Fruit fly (Drosophila melanogaster) whole organism, embryonic: Measurements from ENCODE around the gene CG1896.

Experiments used
- Atf-2 ChIP-seq: fragments of 200-800 bp; sonication (Bioruptor generic); optimal IDR thresholded peaks from 2 replicates; lab custom pipeline; 2016; ENCODE audit warnings: missing biosample characterization, missing genetic modification characterization
- Bdp1 ChIP-seq: fragments of 200-800 bp; sonication (Bioruptor generic); optimal IDR thresholded peaks from 3 replicates; lab custom pipeline; 2016; ENCODE audit warnings: missing biosample characterization, missing genetic modification characterization
- BtbVII ChIP-seq: fragments of 200-800 bp; sonication (Bioruptor generic); optimal IDR thresholded peaks from 3 replicates; lab custom pipeline; 2017; ENCODE audit warnings: missing biosample characterization, mild to moderate bottlenecking, missing genetic modification characterization
- CG10654 ChIP-seq: fragments of 200-800 bp; sonication (Bioruptor generic); optimal IDR thresholded peaks from 2 replicates; lab custom pipeline; 2016; ENCODE audit warnings: missing biosample characterization, missing genetic modification characterization
- CG11247 ChIP-seq: fragments of 200-800 bp; sonication (Bioruptor generic); IDR thresholded peaks from 2 replicates; pipeline ENCODE4 v1.3.6; 2022; ENCODE audit warnings: missing biosample characterization, missing genetic modification characterization
- CG12071 ChIP-seq: fragments of 200-800 bp; sonication (Bioruptor generic); optimal IDR thresholded peaks from 3 replicates; lab custom pipeline; 2018; ENCODE audit warnings: missing biosample characterization, mild to moderate bottlenecking, missing genetic modification characterization
- CG14667 ChIP-seq: fragments of 200-800 bp; sonication (Bioruptor generic); IDR thresholded peaks from 2 replicates; pipeline ENCODE4 v1.3.6; 2022; ENCODE audit warnings: missing biosample characterization, missing genetic modification characterization
- CG15601 ChIP-seq: fragments of 200-800 bp; sonication (Bioruptor generic); optimal IDR thresholded peaks from 3 replicates; lab custom pipeline; 2019; ENCODE audit warnings: missing biosample characterization, mild to moderate bottlenecking, missing genetic modification characterization, moderate library complexity
- CG15696 ChIP-seq: fragments of 200-800 bp; sonication (Bioruptor generic); optimal IDR thresholded peaks from 2 replicates; lab custom pipeline; 2019; ENCODE audit warnings: missing biosample characterization, mild to moderate bottlenecking, missing genetic modification characterization, moderate library complexity
- CG17568 ChIP-seq: fragments of 200-800 bp; sonication (Bioruptor generic); optimal IDR thresholded peaks from 2 replicates; lab custom pipeline; 2018; ENCODE audit warnings: missing biosample characterization, mild to moderate bottlenecking, missing genetic modification characterization, moderate library complexity
- CG17802 ChIP-seq: fragments of 200-800 bp; sonication (Bioruptor generic); optimal IDR thresholded peaks from 2 replicates; lab custom pipeline; 2018; ENCODE audit warnings: missing biosample characterization, mild to moderate bottlenecking, missing genetic modification characterization, moderate library complexity
- CG17829 ChIP-seq: fragments of 200-800 bp; optimal IDR thresholded peaks from 2 replicates; lab custom pipeline; 2019; ENCODE audit warnings: missing biosample characterization, mild to moderate bottlenecking, missing genetic modification characterization, moderate library complexity
- CG18011 ChIP-seq: fragments of 200-800 bp; sonication (Bioruptor generic); optimal IDR thresholded peaks from 2 replicates; lab custom pipeline; 2017; ENCODE audit warnings: missing biosample characterization, missing genetic modification characterization, mild to moderate bottlenecking, moderate library complexity, missing genotype
- CG18476 ChIP-seq: fragments of 200-800 bp; sonication (Bioruptor generic); optimal IDR thresholded peaks from 2 replicates; lab custom pipeline; 2016; ENCODE audit warnings: missing biosample characterization, mild to moderate bottlenecking, missing genetic modification characterization
- CG2712 ChIP-seq: fragments of 200-800 bp; optimal IDR thresholded peaks from 3 replicates; lab custom pipeline; 2019; ENCODE audit warnings: missing biosample characterization, mild to moderate bottlenecking, missing genetic modification characterization, moderate library complexity
- CG30020 ChIP-seq: fragments of 200-800 bp; optimal IDR thresholded peaks from 2 replicates; lab custom pipeline; 2019; ENCODE audit warnings: missing biosample characterization, mild to moderate bottlenecking, missing genetic modification characterization, moderate library complexity
- CG4328 ChIP-seq: fragments of 200-800 bp; sonication (Bioruptor generic); optimal IDR thresholded peaks from 3 replicates; lab custom pipeline; 2017; ENCODE audit warnings: missing biosample characterization, missing genetic modification reagents, missing genetic modification characterization
- CG4617 ChIP-seq: fragments of 200-800 bp; sonication (Bioruptor generic); optimal IDR thresholded peaks from 3 replicates; lab custom pipeline; 2016; ENCODE audit warnings: missing biosample characterization, missing genetic modification characterization, borderline replicate concordance
- CG6654 ChIP-seq: fragments of 200-800 bp; sonication (Bioruptor generic); optimal IDR thresholded peaks from 2 replicates; lab custom pipeline; 2017; ENCODE audit warnings: missing biosample characterization, mild to moderate bottlenecking, missing genetic modification characterization
- CG6813 ChIP-seq: fragments of 200-800 bp; sonication (Bioruptor generic); optimal IDR thresholded peaks from 2 replicates; lab custom pipeline; 2017; ENCODE audit warnings: missing biosample characterization, missing genetic modification characterization, mild to moderate bottlenecking, moderate library complexity, missing genetic modification reagents
- CTCF ChIP-seq: fragments of 200-800 bp; sonication (Bioruptor generic); optimal IDR thresholded peaks from 2 replicates; lab custom pipeline; 2017; ENCODE audit warnings: missing biosample characterization, mild to moderate bottlenecking, missing genetic modification characterization, moderate library complexity
- Deaf1 ChIP-seq: fragments of 200-800 bp; optimal IDR thresholded peaks from 3 replicates; lab custom pipeline; 2019; ENCODE audit warnings: missing biosample characterization, mild to moderate bottlenecking, missing genetic modification characterization, moderate library complexity
- E2f1 ChIP-seq: fragments of 200-800 bp; sonication (Bioruptor generic); IDR thresholded peaks from 2 replicates; pipeline ENCODE4 v1.3.6; 2022; ENCODE audit warnings: missing biosample characterization, missing genetic modification characterization
- Ets97D ChIP-seq: fragments of 200-800 bp; sonication (Bioruptor generic); optimal IDR thresholded peaks from 3 replicates; lab custom pipeline; 2016; ENCODE audit warnings: missing biosample characterization, missing genetic modification characterization
- Fer1 ChIP-seq: fragments of 200-800 bp; sonication (Bioruptor generic); optimal IDR thresholded peaks from 2 replicates; lab custom pipeline; 2017; ENCODE audit warnings: missing biosample characterization, mild to moderate bottlenecking, missing genetic modification characterization
- Gsc ChIP-seq: fragments of 200-800 bp; sonication (Bioruptor generic); IDR thresholded peaks from 2 replicates; pipeline ENCODE4 v1.3.6; 2022; ENCODE audit warnings: missing biosample characterization, missing genetic modification characterization
- HLH3B ChIP-seq: fragments of 200-800 bp; sonication (Bioruptor generic); IDR thresholded peaks from 2 replicates; pipeline ENCODE4 v1.3.6; 2022; ENCODE audit warnings: missing biosample characterization, missing genetic modification characterization
- Hand ChIP-seq: fragments of 200-800 bp; sonication (Bioruptor generic); optimal IDR thresholded peaks from 2 replicates; lab custom pipeline; 2017; ENCODE audit warnings: mild to moderate bottlenecking, missing biosample characterization, missing genetic modification reagents, missing genetic modification characterization
- Hey ChIP-seq: fragments of 200-800 bp; sonication (Bioruptor generic); optimal IDR thresholded peaks from 3 replicates; lab custom pipeline; 2018; ENCODE audit warnings: missing biosample characterization, mild to moderate bottlenecking, missing genetic modification characterization
- Lhr ChIP-seq: fragments of 200-800 bp; sonication (Bioruptor generic); optimal IDR thresholded peaks from 3 replicates; lab custom pipeline; 2017; ENCODE audit warnings: mild to moderate bottlenecking, missing biosample characterization, missing genetic modification reagents, missing genetic modification characterization
- MESR4 ChIP-seq: fragments of 200-800 bp; sonication (Bioruptor generic); optimal IDR thresholded peaks from 2 replicates; lab custom pipeline; 2018; ENCODE audit warnings: missing biosample characterization, mild to moderate bottlenecking, missing genetic modification characterization, moderate library complexity
- Pdp1 ChIP-seq, 2 experiments: fragments of 200-800 bp; sonication (Bioruptor generic); optimal IDR thresholded peaks; 3 replicates each; lab custom pipeline; 2016; ENCODE audit warnings: missing biosample characterization in 2 of 2, missing genetic modification characterization in 2 of 2, mild to moderate bottlenecking in 1 of 2, moderate library complexity in 1 of 2
- Rx ChIP-seq: fragments of 200-800 bp; sonication (Bioruptor generic); IDR thresholded peaks from 2 replicates; pipeline ENCODE4 v1.3.6; 2022; ENCODE audit warnings: missing biosample characterization, missing genetic modification characterization
- Spps ChIP-seq: fragments of 200-800 bp; sonication (Bioruptor generic); optimal IDR thresholded peaks from 2 replicates; lab custom pipeline; 2018; ENCODE audit warnings: missing biosample characterization, mild to moderate bottlenecking, missing genetic modification characterization
- Ssrp ChIP-seq: fragments of 200-800 bp; sonication (Bioruptor generic); optimal IDR thresholded peaks from 2 replicates; lab custom pipeline; 2018; ENCODE audit warnings: missing biosample characterization, mild to moderate bottlenecking, missing genetic modification characterization, moderate library complexity
- al ChIP-seq: fragments of 200-800 bp; sonication (Bioruptor generic); IDR thresholded peaks from 2 replicates; pipeline ENCODE4 v1.3.6; 2022; ENCODE audit warnings: missing biosample characterization, missing genetic modification characterization
- ase ChIP-seq: fragments of 200-800 bp; sonication (Bioruptor generic); IDR thresholded peaks from 3 replicates; pipeline ENCODE4 v1.3.6; 2022; ENCODE audit warnings: missing biosample characterization, missing genetic modification characterization
- disco-r ChIP-seq: fragments of 200-800 bp; sonication (Bioruptor generic); optimal IDR thresholded peaks from 2 replicates; lab custom pipeline; 2016; ENCODE audit warnings: missing biosample characterization, missing genetic modification characterization
- dmrt11E ChIP-seq: fragments of 200-800 bp; sonication (Bioruptor generic); optimal IDR thresholded peaks from 3 replicates; lab custom pipeline; 2018; ENCODE audit warnings: missing biosample characterization, mild to moderate bottlenecking, missing genetic modification characterization, moderate library complexity
- en ChIP-seq: fragments of 200-800 bp; sonication (Bioruptor generic); optimal IDR thresholded peaks from 2 replicates; lab custom pipeline; 2016; ENCODE audit warnings: missing biosample characterization, missing genetic modification characterization
- eve ChIP-seq, 2 experiments: fragments of >200 bp; optimal IDR thresholded peaks; 2 replicates each; lab custom pipeline; 2017; ENCODE audit warnings: missing biosample characterization in 2 of 2, missing genetic modification characterization in 2 of 2
- exex ChIP-seq: fragments of 200-800 bp; sonication (Bioruptor generic); optimal IDR thresholded peaks from 4 replicates; lab custom pipeline; 2018; ENCODE audit warnings: missing biosample characterization, mild to moderate bottlenecking, missing genetic modification characterization, moderate library complexity
- fru ChIP-seq: fragments of >200 bp; optimal IDR thresholded peaks from 2 replicates; lab custom pipeline; 2017
- nom ChIP-seq: fragments of 200-800 bp; sonication (Bioruptor generic); optimal IDR thresholded peaks from 2 replicates; lab custom pipeline; 2017; ENCODE audit warnings: missing biosample characterization, missing genetic modification characterization, mild to moderate bottlenecking, moderate library complexity, missing genetic modification reagents
- odd ChIP-seq: fragments of 200-800 bp; sonication (Bioruptor generic); optimal IDR thresholded peaks from 2 replicates; lab custom pipeline; 2017; ENCODE audit warnings: missing biosample characterization, mild to moderate bottlenecking, missing genetic modification characterization
- onecut ChIP-seq: fragments of 200-800 bp; sonication (Bioruptor generic); IDR thresholded peaks from 2 replicates; pipeline ENCODE4 v1.3.6; 2022; ENCODE audit warnings: missing biosample characterization, missing genetic modification characterization
- p53 ChIP-seq: fragments of 200-800 bp; sonication (Bioruptor generic); optimal IDR thresholded peaks from 2 replicates; lab custom pipeline; 2016; ENCODE audit warnings: missing biosample characterization, missing genetic modification characterization
- pita ChIP-seq: fragments of 200-800 bp; sonication (Bioruptor generic); optimal IDR thresholded peaks from 2 replicates; lab custom pipeline; 2017; ENCODE audit warnings: missing biosample characterization, mild to moderate bottlenecking, missing genetic modification characterization
- slbo ChIP-seq: fragments of 200-800 bp; sonication (Bioruptor generic); IDR thresholded peaks from 2 replicates; pipeline ENCODE4 v1.3.6; 2022; ENCODE audit warnings: missing biosample characterization, missing genetic modification characterization
- ssp ChIP-seq: fragments of 200-800 bp; sonication (Bioruptor generic); IDR thresholded peaks from 2 replicates; pipeline ENCODE4 v1.3.6; 2022; ENCODE audit warnings: missing biosample characterization, missing genetic modification characterization
- toy ChIP-seq: fragments of 200-800 bp; sonication (Bioruptor generic); IDR thresholded peaks from 2 replicates; pipeline ENCODE4 v1.3.6; 2022; ENCODE audit warnings: missing biosample characterization, missing genetic modification characterization
- tx ChIP-seq: fragments of 200-800 bp; sonication (Bioruptor generic); optimal IDR thresholded peaks from 2 replicates; lab custom pipeline; 2016; ENCODE audit warnings: missing biosample characterization, missing genetic modification characterization
- wor ChIP-seq: fragments of 200-800 bp; sonication (Bioruptor generic); IDR thresholded peaks from 2 replicates; pipeline ENCODE4 v1.3.6; 2022; ENCODE audit warnings: missing biosample characterization, missing genetic modification characterization

Gene CG1896

dm6 chr3R:31794457-31794856 is 50.4 kb downstream of the CG1896 start (continued):
- TF ChIP-seq CG4617 = no peak
- no peak for TF ChIP-seq CG10654
- no peak for TF ChIP-seq odd
- TF ChIP-seq pita (GFP tag; lab: Kevin White, UChicago) = no peak
- no peak for TF ChIP-seq nom
- peak; percentile 54 for TF ChIP-seq CG30020 (tag; lab: Kevin White, UChicago)
- no peak for TF ChIP-seq ssp (GFP tag; lab: Robert Waterston, UW)
- TF ChIP-seq HLH3B = no peak
- TF ChIP-seq en (GFP tag; lab: Kevin White, UChicago) = no peak
- no peak for TF ChIP-seq CG17802 (tag; lab: Kevin White, UChicago)
- TF ChIP-seq E2f1 (GFP tag; lab: Robert Waterston, UW) = peak; percentile 87
- TF ChIP-seq onecut (GFP tag; lab: Robert Waterston, UW) = no peak
- no peak for TF ChIP-seq wor (GFP tag; lab: Robert Waterston, UW)
- TF ChIP-seq Rx = no peak
- no peak for TF ChIP-seq CG17568
- TF ChIP-seq Pdp1 (GFP tag; optimal IDR thresholded peaks at IDR 0.05; lab: Kevin White, UChicago) = no peak
- no peak for TF ChIP-seq BtbVII (GFP tag; lab: Kevin White, UChicago)
- no peak for TF ChIP-seq exex (tag; lab: Kevin White, UChicago)
- TF ChIP-seq Spps (tag; lab: Kevin White, UChicago) = no peak
- no peak for TF ChIP-seq CG18476 (GFP tag; lab: Kevin White, UChicago)
- no peak for TF ChIP-seq dmrt11E
- TF ChIP-seq eve (GFP tag; optimal IDR thresholded peaks at IDR 0.05; lab: Kevin White, UChicago) = no peak
- TF ChIP-seq fru (lab: Kevin White, UChicago) = no peak
- no peak for TF ChIP-seq CG4328 (GFP tag; lab: Kevin White, UChicago)
- TF ChIP-seq Lhr = peak; percentile 14
- TF ChIP-seq Gsc = no peak
- no peak for TF ChIP-seq CG14667 (GFP tag; lab: Robert Waterston, UW)
- no peak for TF ChIP-seq CG2712 (tag; lab: Kevin White, UChicago)
- no peak for TF ChIP-seq Ssrp (tag; lab: Kevin White, UChicago)
- TF ChIP-seq CG11247 (GFP tag; lab: Robert Waterston, UW) = no peak
- no peak for TF ChIP-seq CG6813 (GFP tag; lab: Kevin White, UChicago)
- TF ChIP-seq CG15601 (tag; lab: Kevin White, UChicago) = no peak
- TF ChIP-seq Hand (GFP tag; lab: Kevin White, UChicago) = no peak
- peak; percentile 66 for TF ChIP-seq CTCF (GFP tag; lab: Kevin White, UChicago)
- TF ChIP-seq p53 (GFP tag; lab: Kevin White, UChicago) = no peak
- no peak for TF ChIP-seq slbo
- no peak for TF ChIP-seq tx (GFP tag; lab: Kevin White, UChicago)
- no peak for TF ChIP-seq disco-r (GFP tag; lab: Kevin White, UChicago)
- TF ChIP-seq Fer1 (GFP tag; lab: Kevin White, UChicago) = no peak
- TF ChIP-seq al (GFP tag; lab: Robert Waterston, UW) = no peak
- no peak for TF ChIP-seq Atf-2 (GFP tag; lab: Kevin White, UChicago)
- peak; percentile 16 for TF ChIP-seq MESR4 (GFP tag; lab: Kevin White, UChicago)
- no peak for TF ChIP-seq CG12071 (GFP tag; lab: Kevin White, UChicago)
- no peak for TF ChIP-seq Deaf1
- no peak for TF ChIP-seq CG18011 (GFP tag; lab: Kevin White, UChicago)
- TF ChIP-seq CG17829 (tag; lab: Kevin White, UChicago) = no peak
- TF ChIP-seq Ets97D (GFP tag; lab: Kevin White, UChicago) = peak; percentile 59
- TF ChIP-seq CG15696 = no peak
- no peak for TF ChIP-seq CG6654
- TF ChIP-seq toy (GFP tag; lab: Robert Waterston, UW) = no peak
- no peak for TF ChIP-seq Bdp1 (GFP tag; lab: Kevin White, UChicago)
- TF ChIP-seq ase = 0 out of 3 replicates have a peak, but pooled peaks have one; percentile 42
- no peak for TF ChIP-seq Hey (tag; lab: Kevin White, UChicago)
